Fruit fly (Drosophila melanogaster) whole organism, embryonic: ENCODE results near the gene CG10283.

Experiments used
- Antp ChIP-seq: fragments of 200-800 bp; sonication (Bioruptor generic); optimal IDR thresholded peaks from 3 replicates; lab custom pipeline; 2016; ENCODE audit warnings: missing biosample characterization, missing genetic modification characterization
- Asciz ChIP-seq: fragments of 200-800 bp; sonication (Bioruptor generic); optimal IDR thresholded peaks from 2 replicates; lab custom pipeline; 2017; ENCODE audit warnings: missing biosample characterization, mild to moderate bottlenecking, missing genetic modification characterization, missing genetic modification reagents
- Atf6 ChIP-seq: fragments of 200-800 bp; sonication (Bioruptor generic); IDR thresholded peaks from 2 replicates; pipeline ENCODE4 v1.3.6; 2022; ENCODE audit warnings: missing biosample characterization, missing genetic modification characterization
- Bgb ChIP-seq: fragments of 200-800 bp; sonication (Bioruptor generic); IDR thresholded peaks from 2 replicates; pipeline ENCODE4 v1.3.6; 2022; ENCODE audit warnings: missing biosample characterization, missing genetic modification characterization; ENCODE audit not compliant: partially characterized antibody
- BtbVII ChIP-seq: fragments of 200-800 bp; sonication (Bioruptor generic); optimal IDR thresholded peaks from 3 replicates; lab custom pipeline; 2017; ENCODE audit warnings: missing biosample characterization, mild to moderate bottlenecking, missing genetic modification characterization
- Bteb2 ChIP-seq: fragments of 200-800 bp; sonication (Bioruptor generic); optimal IDR thresholded peaks from 2 replicates; lab custom pipeline; 2016; ENCODE audit warnings: missing biosample characterization, missing genetic modification characterization
- C15 ChIP-seq: fragments of 200-800 bp; sonication (Bioruptor generic); IDR thresholded peaks from 3 replicates; pipeline ENCODE4 v1.3.6; 2022; ENCODE audit warnings: missing biosample characterization, missing genetic modification characterization
- CG10543 ChIP-seq: fragments of 200-800 bp; sonication (Bioruptor generic); optimal IDR thresholded peaks from 3 replicates; lab custom pipeline; 2017; ENCODE audit warnings: missing biosample characterization, mild to moderate bottlenecking, missing genetic modification characterization, moderate library complexity
- CG13123 ChIP-seq: fragments of 200-800 bp; sonication (Bioruptor generic); optimal IDR thresholded peaks from 2 replicates; lab custom pipeline; 2016; ENCODE audit warnings: missing biosample characterization, missing genetic modification characterization
- CG13775 ChIP-seq: fragments of 200-800 bp; sonication (Bioruptor generic); optimal IDR thresholded peaks from 3 replicates; lab custom pipeline; 2017; ENCODE audit warnings: missing biosample characterization, mild to moderate bottlenecking, missing genetic modification characterization
- CG14014 ChIP-seq: fragments of 200-800 bp; sonication (Bioruptor generic); IDR thresholded peaks from 2 replicates; pipeline ENCODE4 v1.3.6; 2022; ENCODE audit warnings: missing biosample characterization, missing genetic modification characterization
- CG17359 ChIP-seq: fragments of 200-800 bp; sonication (Bioruptor generic); optimal IDR thresholded peaks from 3 replicates; lab custom pipeline; 2018; ENCODE audit warnings: missing biosample characterization, mild to moderate bottlenecking, missing genetic modification characterization, moderate library complexity
- CG17385 ChIP-seq: fragments of 200-800 bp; sonication (Bioruptor generic); optimal IDR thresholded peaks from 3 replicates; lab custom pipeline; 2018; ENCODE audit warnings: missing biosample characterization, mild to moderate bottlenecking, missing genetic modification characterization
- CG18011 ChIP-seq: fragments of 200-800 bp; sonication (Bioruptor generic); optimal IDR thresholded peaks from 2 replicates; lab custom pipeline; 2017; ENCODE audit warnings: missing biosample characterization, missing genetic modification characterization, mild to moderate bottlenecking, moderate library complexity, missing genotype
- CG1832 ChIP-seq: fragments of 200-800 bp; sonication (Bioruptor generic); optimal IDR thresholded peaks from 2 replicates; lab custom pipeline; 2017; ENCODE audit warnings: missing biosample characterization, mild to moderate bottlenecking, missing genetic modification characterization, inconsistent platforms
- CG2116 ChIP-seq: fragments of 200-800 bp; sonication (Bioruptor generic); optimal IDR thresholded peaks from 3 replicates; lab custom pipeline; 2018; ENCODE audit warnings: missing biosample characterization, mild to moderate bottlenecking, missing genetic modification characterization
- CG2202 ChIP-seq: fragments of 200-800 bp; sonication (Bioruptor generic); optimal IDR thresholded peaks from 2 replicates; lab custom pipeline; 2018; ENCODE audit warnings: missing biosample characterization, mild to moderate bottlenecking, missing genetic modification characterization
- CG3163 ChIP-seq: fragments of 200-800 bp; sonication (Bioruptor generic); optimal IDR thresholded peaks from 3 replicates; lab custom pipeline; 2016; ENCODE audit warnings: missing biosample characterization, missing genetic modification characterization
- CG32532 ChIP-seq: fragments of 200-800 bp; sonication (Bioruptor generic); IDR thresholded peaks from 2 replicates; pipeline ENCODE4 v1.3.6; 2022; ENCODE audit warnings: missing biosample characterization, missing genetic modification characterization
- CG32767 ChIP-seq: fragments of 200-800 bp; sonication (Bioruptor generic); IDR thresholded peaks from 2 replicates; pipeline ENCODE4 v1.3.6; 2022; ENCODE audit warnings: missing biosample characterization, missing genetic modification characterization
- CG3281 ChIP-seq: fragments of 200-800 bp; sonication (Bioruptor generic); optimal IDR thresholded peaks from 3 replicates; lab custom pipeline; 2017; ENCODE audit warnings: missing biosample characterization, mild to moderate bottlenecking, missing genetic modification characterization
- CG34422 ChIP-seq: fragments of 200-800 bp; sonication (Bioruptor generic); IDR thresholded peaks from 3 replicates; pipeline ENCODE4 v1.3.6; 2022; ENCODE audit warnings: missing biosample characterization, missing genetic modification characterization
- CG43689 ChIP-seq: fragments of 200-800 bp; sonication (Bioruptor generic); IDR thresholded peaks from 2 replicates; pipeline ENCODE4 v1.3.6; 2022; ENCODE audit warnings: missing biosample characterization, missing genetic modification characterization
- CG6791 ChIP-seq: fragments of 200-800 bp; sonication (Bioruptor generic); IDR thresholded peaks from 3 replicates; pipeline ENCODE4 v1.3.6; 2022; ENCODE audit warnings: missing biosample characterization, missing genetic modification characterization; ENCODE audit not compliant: partially characterized antibody
- CG7786 ChIP-seq: fragments of 200-800 bp; sonication (Bioruptor generic); optimal IDR thresholded peaks from 2 replicates; lab custom pipeline; 2016; ENCODE audit warnings: missing biosample characterization, missing genetic modification characterization
- CG7963 ChIP-seq: fragments of 200-800 bp; sonication (Bioruptor generic); IDR thresholded peaks from 3 replicates; pipeline ENCODE4 v1.3.6; 2022; ENCODE audit warnings: missing biosample characterization, missing genetic modification characterization; ENCODE audit not compliant: partially characterized antibody
- CrebB ChIP-seq: fragments of 200-800 bp; sonication (Bioruptor generic); optimal IDR thresholded peaks from 3 replicates; lab custom pipeline; 2018; ENCODE audit warnings: missing biosample characterization, mild to moderate bottlenecking, missing genetic modification characterization
- D19B ChIP-seq: fragments of 200-800 bp; sonication (Bioruptor generic); optimal IDR thresholded peaks from 2 replicates; lab custom pipeline; 2017; ENCODE audit warnings: missing biosample characterization, mild to moderate bottlenecking, missing genetic modification characterization
- Dbx ChIP-seq: fragments of 200-800 bp; sonication (Bioruptor generic); IDR thresholded peaks from 3 replicates; pipeline ENCODE4 v1.3.6; 2022; ENCODE audit warnings: missing biosample characterization, missing genetic modification characterization
- GATAe ChIP-seq: fragments of 200-800 bp; sonication (Bioruptor generic); conservative IDR thresholded peaks from 2 replicates; pipeline ENCODE4 v1.3.6; 2022; ENCODE audit warnings: missing biosample characterization, missing genetic modification characterization
- H2.0 ChIP-seq: fragments of 200-800 bp; sonication (Bioruptor generic); IDR thresholded peaks from 2 replicates; pipeline ENCODE4 v1.3.6; 2022; ENCODE audit warnings: missing biosample characterization, missing genetic modification characterization
- HHEX ChIP-seq: fragments of 200-800 bp; sonication (Bioruptor generic); optimal IDR thresholded peaks from 3 replicates; lab custom pipeline; 2017; ENCODE audit warnings: missing biosample characterization, mild to moderate bottlenecking, missing genetic modification characterization, missing genetic modification reagents
- Hand ChIP-seq: fragments of 200-800 bp; sonication (Bioruptor generic); optimal IDR thresholded peaks from 2 replicates; lab custom pipeline; 2017; ENCODE audit warnings: mild to moderate bottlenecking, missing biosample characterization, missing genetic modification reagents, missing genetic modification characterization
- HmgD ChIP-seq: fragments of 200-800 bp; sonication (Bioruptor generic); optimal IDR thresholded peaks from 3 replicates; lab custom pipeline; 2016; ENCODE audit warnings: missing biosample characterization, missing genetic modification characterization
- Lpt ChIP-seq: fragments of >200 bp; optimal IDR thresholded peaks from 2 replicates; lab custom pipeline; 2018; ENCODE audit warnings: missing biosample characterization, missing genetic modification characterization
- Mes4 ChIP-seq: fragments of 200-800 bp; sonication (Bioruptor generic); optimal IDR thresholded peaks from 2 replicates; lab custom pipeline; 2016; ENCODE audit warnings: missing biosample characterization, missing genetic modification characterization
- Pdp1 ChIP-seq, 2 experiments: fragments of 200-800 bp; sonication (Bioruptor generic); optimal IDR thresholded peaks; 3 replicates each; lab custom pipeline; 2016; ENCODE audit warnings: missing biosample characterization in 2 of 2, missing genetic modification characterization in 2 of 2, mild to moderate bottlenecking in 1 of 2, moderate library complexity in 1 of 2
- Sox100B ChIP-seq: fragments of 200-800 bp; sonication (Bioruptor generic); optimal IDR thresholded peaks from 3 replicates; lab custom pipeline; 2018; ENCODE audit warnings: missing biosample characterization, mild to moderate bottlenecking, missing genetic modification characterization
- Sry-β ChIP-seq: fragments of 200-800 bp; sonication (Bioruptor generic); optimal IDR thresholded peaks from 2 replicates; lab custom pipeline; 2018; ENCODE audit warnings: missing biosample characterization, mild to moderate bottlenecking, missing genetic modification characterization, moderate library complexity
- Stat92E ChIP-seq, 3 experiments: fragments of >200 bp in 2 of 3; fragments of 200-800 bp in 1 of 3; sonication (Bioruptor generic) in 1 of 3; optimal IDR thresholded peaks; 2 replicates each; lab custom pipeline; 2017 to 2019; ENCODE audit warnings: missing biosample characterization in 3 of 3, missing genetic modification characterization in 3 of 3, mild to moderate bottlenecking in 1 of 3, moderate library complexity in 1 of 3
- chif ChIP-seq, 2 experiments: fragments of 200-800 bp; sonication (Bioruptor generic); optimal IDR thresholded peaks; 3 replicates each; lab custom pipeline; 2016; ENCODE audit warnings: missing biosample characterization in 2 of 2, missing genetic modification characterization in 2 of 2
- chm ChIP-seq: fragments of 200-800 bp; sonication (Bioruptor generic); IDR thresholded peaks from 2 replicates; pipeline ENCODE4 v1.3.6; 2022; ENCODE audit warnings: missing biosample characterization, missing genetic modification characterization
- dysf ChIP-seq: fragments of 200-800 bp; sonication (Bioruptor generic); IDR thresholded peaks from 3 replicates; pipeline ENCODE4 v1.3.6; 2022; ENCODE audit warnings: missing biosample characterization, missing genetic modification characterization
- fu2 ChIP-seq: fragments of 200-800 bp; sonication (Bioruptor generic); optimal IDR thresholded peaks from 2 replicates; lab custom pipeline; 2016; ENCODE audit warnings: missing biosample characterization, missing genetic modification characterization
- grau ChIP-seq: fragments of 200-800 bp; optimal IDR thresholded peaks from 3 replicates; lab custom pipeline; 2019; ENCODE audit warnings: missing biosample characterization, mild to moderate bottlenecking, missing genetic modification characterization, moderate library complexity
- pros ChIP-seq: fragments of 200-800 bp; sonication (Bioruptor generic); optimal IDR thresholded peaks from 3 replicates; lab custom pipeline; 2019; ENCODE audit warnings: missing biosample characterization, mild to moderate bottlenecking, missing genetic modification characterization, moderate library complexity
- tin ChIP-seq: fragments of 200-800 bp; sonication (Bioruptor generic); optimal IDR thresholded peaks from 3 replicates; lab custom pipeline; 2016; ENCODE audit warnings: missing biosample characterization, missing genetic modification characterization
- vfl ChIP-seq: fragments of 200-800 bp; sonication (Bioruptor generic); optimal IDR thresholded peaks from 2 replicates; lab custom pipeline; 2016; ENCODE audit warnings: missing biosample characterization, missing genetic modification characterization
- yki ChIP-seq: fragments of >200 bp; optimal IDR thresholded peaks from 3 replicates; lab custom pipeline; 2018

Gene CG10283

DNA sequence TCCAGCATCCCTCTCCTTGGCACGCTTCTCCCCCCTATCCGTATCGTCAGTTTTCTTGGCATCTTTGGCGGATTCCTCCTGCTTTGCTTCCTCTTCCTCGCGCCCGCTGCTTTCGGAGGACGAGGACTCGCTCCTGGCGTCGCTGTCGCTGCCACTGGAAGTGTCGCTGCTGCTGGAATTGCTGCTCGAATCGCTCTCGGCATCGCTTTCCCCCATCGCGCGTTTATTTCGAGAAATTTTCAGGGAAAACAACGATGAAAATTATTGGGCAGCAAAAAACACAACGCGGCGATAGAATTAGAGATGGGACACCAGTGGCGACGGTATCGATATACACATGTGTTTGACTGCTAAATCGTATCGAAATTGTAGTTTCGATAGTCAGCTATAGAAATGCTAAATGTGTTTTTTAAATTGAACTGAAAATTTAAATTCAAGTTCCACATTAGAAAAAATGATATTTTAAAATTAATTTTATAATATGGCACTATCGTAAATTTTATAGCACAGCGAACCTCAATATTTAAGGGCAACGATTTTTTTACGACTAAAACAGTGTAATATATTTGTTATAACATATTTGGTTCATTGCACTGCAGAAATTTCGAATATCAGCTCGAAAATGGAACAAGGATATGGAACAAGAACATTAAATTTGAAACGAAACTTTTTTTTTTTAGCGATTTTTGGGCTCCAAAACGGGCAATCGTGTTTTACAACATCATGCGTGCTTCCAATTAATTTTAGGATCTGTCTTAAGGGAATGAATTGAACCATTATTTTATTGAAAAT is 35.5 kb downstream of the CG10283 start, which contains the start of gene ncm (continued):
- TF ChIP-seq Sry-β (GFP tag; lab: Kevin White, UChicago) = peak; percentile 82
- TF ChIP-seq CG17385 = peak; percentile 96
- no peak for TF ChIP-seq CG13123 (GFP tag; lab: Kevin White, UChicago)
- no peak for TF ChIP-seq CG18011 (GFP tag; lab: Kevin White, UChicago)
- no peak for TF ChIP-seq Bteb2
- peak; percentile 85 for TF ChIP-seq CG6791 (GFP tag; lab: Robert Waterston, UW)
- no peak for TF ChIP-seq H2.0
- no peak for TF ChIP-seq tin (GFP tag; lab: Kevin White, UChicago)
- no peak for TF ChIP-seq HmgD
- TF ChIP-seq pros (GFP tag; lab: Kevin White, UChicago) = no peak
- TF ChIP-seq grau (tag; lab: Kevin White, UChicago) = no peak
- TF ChIP-seq CG32532 (GFP tag; lab: Robert Waterston, UW) = no peak
- no peak for TF ChIP-seq Atf6 (GFP tag; lab: Robert Waterston, UW)
- TF ChIP-seq CG3281 (GFP tag; lab: Kevin White, UChicago) = no peak
- no peak for TF ChIP-seq CG14014 (GFP tag; lab: Robert Waterston, UW)
- no peak for TF ChIP-seq vfl (GFP tag; lab: Kevin White, UChicago)
- no peak for TF ChIP-seq CG7786
- no peak for TF ChIP-seq Mes4 (GFP tag; lab: Kevin White, UChicago)
- no peak for TF ChIP-seq yki
- peak; percentile 90 for TF ChIP-seq Bgb (GFP tag; lab: Robert Waterston, UW)
- no peak for TF ChIP-seq CG2202 (tag; lab: Kevin White, UChicago)
- no peak for TF ChIP-seq fu2 (GFP tag; lab: Kevin White, UChicago)
- no peak for TF ChIP-seq CG17359 (tag; lab: Kevin White, UChicago)
- no peak for TF ChIP-seq Sox100B (GFP tag; lab: Kevin White, UChicago)
- no peak for TF ChIP-seq Asciz (GFP tag; lab: Kevin White, UChicago)
- TF ChIP-seq Pdp1 (GFP tag; optimal IDR thresholded peaks at IDR 0.05; lab: Kevin White, UChicago) = no peak
- TF ChIP-seq chif (GFP tag; optimal IDR thresholded peaks at IDR 0.05; lab: Kevin White, UChicago) = no peak
- TF ChIP-seq CG1832 (GFP tag; lab: Kevin White, UChicago) = no peak
- TF ChIP-seq Hand = no peak
- no peak for TF ChIP-seq CG32767 (GFP tag; lab: Robert Waterston, UW)
- no peak for TF ChIP-seq CG10543 (GFP tag; lab: Kevin White, UChicago)
- TF ChIP-seq CG3163 (GFP tag; lab: Kevin White, UChicago) = no peak
- no peak for TF ChIP-seq Dbx
- no peak for TF ChIP-seq GATAe
- TF ChIP-seq HHEX = no peak
- TF ChIP-seq CG7963 (GFP tag; lab: Robert Waterston, UW) = peak; percentile 68
- no peak for TF ChIP-seq CG13775
- TF ChIP-seq CG2116 = peak; percentile 77
- no peak for TF ChIP-seq Antp (GFP tag; lab: Kevin White, UChicago)
- no peak for TF ChIP-seq C15 (GFP tag; lab: Robert Waterston, UW)
- no peak for TF ChIP-seq D19B (GFP tag; lab: Kevin White, UChicago)
- TF ChIP-seq dysf (GFP tag; lab: Robert Waterston, UW) = no peak
- TF ChIP-seq CG34422 (GFP tag; lab: Robert Waterston, UW) = peak; percentile 69; the same call in 2 of the 3 replicates
- no peak for TF ChIP-seq CrebB
- TF ChIP-seq BtbVII (GFP tag; lab: Kevin White, UChicago) = no peak
- TF ChIP-seq chm (GFP tag; lab: Robert Waterston, UW) = no peak
- TF ChIP-seq Lpt (GFP tag; lab: Kevin White, UChicago) = no peak
- no peak for TF ChIP-seq CG43689
- TF ChIP-seq Stat92E (GFP tag; optimal IDR thresholded peaks at IDR 0.05; lab: Kevin White, UChicago) = peak in 1 of 3 experiments; percentile 36
